Fruit fly (Drosophila melanogaster) Kc167 (cell line): ENCODE data around the gene DIP-epsilon.

Source experiments
- Myc ChIP-seq: fragments of >200 bp; optimal IDR thresholded peaks from 2 replicates; lab custom pipeline; 2017; ENCODE audit warnings: missing external identifiers
- Sin3A ChIP-seq: fragments of >200 bp; optimal IDR thresholded peaks from 2 replicates; lab custom pipeline; 2018; ENCODE audit warnings: missing external identifiers
- h ChIP-seq: fragments of >200 bp; optimal IDR thresholded peaks from 3 replicates; lab custom pipeline; 2018; ENCODE audit warnings: missing external identifiers
- insv ChIP-seq: fragments of >200 bp; optimal IDR thresholded peaks from 3 replicates; lab custom pipeline; 2018; ENCODE audit warnings: missing external identifiers
- psq ChIP-seq: fragments of >200 bp; optimal IDR thresholded peaks from 2 replicates; lab custom pipeline; 2017; ENCODE audit warnings: missing external identifiers
- ttk ChIP-seq: sonication (Bioruptor generic); optimal IDR thresholded peaks from 2 replicates; lab custom pipeline; 2017; ENCODE audit warnings: missing external identifiers

- TF ChIP-seq Myc (lab: Kevin White, UChicago) (no peak), insv (lab: Kevin White, UChicago) (no peak), h (lab: Kevin White, UChicago) (no peak), psq (no peak), Sin3A (lab: Kevin White, UChicago) (no peak), ttk (no peak)
Observed at dm6 chr2L:6455955-6456599, 45.0 kb upstream of the DIP-epsilon start, which contains the start of gene frj.
